Fruit fly (Drosophila melanogaster) whole organism, embryonic: Measurements from ENCODE around the gene Jhbp16.

ENCODE experiments used
- CG10274 ChIP-seq: fragments of 200-800 bp; sonication (Bioruptor generic); optimal IDR thresholded peaks from 3 replicates; lab custom pipeline; 2017; ENCODE audit warnings: missing biosample characterization, mild to moderate bottlenecking, missing genetic modification characterization
- CG10654 ChIP-seq: fragments of 200-800 bp; sonication (Bioruptor generic); optimal IDR thresholded peaks from 2 replicates; lab custom pipeline; 2016; ENCODE audit warnings: missing biosample characterization, missing genetic modification characterization
- CG11456 ChIP-seq: fragments of 200-800 bp; sonication (Bioruptor generic); IDR thresholded peaks from 3 replicates; pipeline ENCODE4 v1.3.6; 2022; ENCODE audit warnings: missing biosample characterization, missing genetic modification characterization
- CG11695 ChIP-seq: fragments of 200-800 bp; sonication (Bioruptor generic); IDR thresholded peaks from 3 replicates; pipeline ENCODE4 v1.3.6; 2022; ENCODE audit warnings: missing biosample characterization, missing genetic modification characterization
- CG11723 ChIP-seq: fragments of 200-800 bp; sonication (Bioruptor generic); optimal IDR thresholded peaks from 2 replicates; lab custom pipeline; 2017; ENCODE audit warnings: missing biosample characterization, mild to moderate bottlenecking, missing genetic modification characterization
- CG12391 ChIP-seq: fragments of 200-800 bp; sonication (Bioruptor generic); optimal IDR thresholded peaks from 3 replicates; lab custom pipeline; 2018; ENCODE audit warnings: missing biosample characterization, mild to moderate bottlenecking, missing genetic modification characterization, moderate library complexity
- CG14050 ChIP-seq: fragments of 200-800 bp; sonication (Bioruptor generic); IDR thresholded peaks from 3 replicates; pipeline ENCODE4 v1.3.6; 2022; ENCODE audit warnings: missing biosample characterization, missing genetic modification characterization
- CG14441 ChIP-seq: fragments of 200-800 bp; sonication (Bioruptor generic); IDR thresholded peaks from 2 replicates; pipeline ENCODE4 v1.3.6; 2022; ENCODE audit warnings: missing biosample characterization, missing genetic modification characterization
- CG14667 ChIP-seq: fragments of 200-800 bp; sonication (Bioruptor generic); IDR thresholded peaks from 2 replicates; pipeline ENCODE4 v1.3.6; 2022; ENCODE audit warnings: missing biosample characterization, missing genetic modification characterization
- CG15479 ChIP-seq: fragments of 200-800 bp; sonication (Bioruptor generic); optimal IDR thresholded peaks from 3 replicates; lab custom pipeline; 2019; ENCODE audit warnings: missing biosample characterization, mild to moderate bottlenecking, missing genetic modification characterization, moderate library complexity
- CG1602 ChIP-seq: fragments of 200-800 bp; sonication (Bioruptor generic); optimal IDR thresholded peaks from 3 replicates; lab custom pipeline; 2016; ENCODE audit warnings: missing biosample characterization, missing genetic modification characterization
- CG16779 ChIP-seq: fragments of 200-800 bp; sonication (Bioruptor generic); IDR thresholded peaks from 2 replicates; pipeline ENCODE4 v1.3.6; 2022; ENCODE audit warnings: missing biosample characterization, missing genetic modification characterization
- CG17568 ChIP-seq: fragments of 200-800 bp; sonication (Bioruptor generic); optimal IDR thresholded peaks from 2 replicates; lab custom pipeline; 2018; ENCODE audit warnings: missing biosample characterization, mild to moderate bottlenecking, missing genetic modification characterization, moderate library complexity
- CG18764 ChIP-seq: fragments of 200-800 bp; sonication (Bioruptor generic); optimal IDR thresholded peaks from 3 replicates; lab custom pipeline; 2016; ENCODE audit warnings: missing biosample characterization, missing genetic modification characterization
- CG2712 ChIP-seq: fragments of 200-800 bp; optimal IDR thresholded peaks from 3 replicates; lab custom pipeline; 2019; ENCODE audit warnings: missing biosample characterization, mild to moderate bottlenecking, missing genetic modification characterization, moderate library complexity
- CG2889 ChIP-seq: fragments of 200-800 bp; sonication (Bioruptor generic); IDR thresholded peaks from 3 replicates; pipeline ENCODE4 v1.3.6; 2022; ENCODE audit warnings: missing biosample characterization, missing genetic modification characterization
- CG30020 ChIP-seq: fragments of 200-800 bp; optimal IDR thresholded peaks from 2 replicates; lab custom pipeline; 2019; ENCODE audit warnings: missing biosample characterization, mild to moderate bottlenecking, missing genetic modification characterization, moderate library complexity
- CG31441 ChIP-seq: fragments of 200-800 bp; sonication (Bioruptor generic); IDR thresholded peaks from 2 replicates; pipeline ENCODE4 v1.3.6; 2022; ENCODE audit warnings: missing biosample characterization, missing genetic modification characterization
- CG34224 ChIP-seq: fragments of 200-800 bp; sonication (Bioruptor generic); IDR thresholded peaks from 3 replicates; pipeline ENCODE4 v1.3.6; 2022; ENCODE audit warnings: missing biosample characterization, missing genetic modification characterization; ENCODE audit not compliant: partially characterized antibody
- CG4328 ChIP-seq: fragments of 200-800 bp; sonication (Bioruptor generic); optimal IDR thresholded peaks from 3 replicates; lab custom pipeline; 2017; ENCODE audit warnings: missing biosample characterization, missing genetic modification reagents, missing genetic modification characterization
- CG7556 ChIP-seq: fragments of 200-800 bp; sonication (Bioruptor generic); optimal IDR thresholded peaks from 2 replicates; lab custom pipeline; 2017; ENCODE audit warnings: missing biosample characterization, mild to moderate bottlenecking, missing genetic modification characterization
- CG8478 ChIP-seq: fragments of >200 bp; optimal IDR thresholded peaks from 2 replicates; lab custom pipeline; 2018
- CG8944 ChIP-seq: fragments of 200-800 bp; sonication (Bioruptor generic); optimal IDR thresholded peaks from 3 replicates; lab custom pipeline; 2016; ENCODE audit warnings: missing biosample characterization, missing genetic modification characterization
- Dek ChIP-seq: fragments of 200-800 bp; sonication (Bioruptor generic); optimal IDR thresholded peaks from 3 replicates; lab custom pipeline; 2019; ENCODE audit warnings: missing biosample characterization, mild to moderate bottlenecking, missing genetic modification characterization, moderate library complexity
- Hey ChIP-seq: fragments of 200-800 bp; sonication (Bioruptor generic); optimal IDR thresholded peaks from 3 replicates; lab custom pipeline; 2018; ENCODE audit warnings: missing biosample characterization, mild to moderate bottlenecking, missing genetic modification characterization
- MESR4 ChIP-seq: fragments of 200-800 bp; sonication (Bioruptor generic); optimal IDR thresholded peaks from 2 replicates; lab custom pipeline; 2018; ENCODE audit warnings: missing biosample characterization, mild to moderate bottlenecking, missing genetic modification characterization, moderate library complexity
- Mad ChIP-seq: fragments of 200-800 bp; sonication (Bioruptor generic); optimal IDR thresholded peaks from 2 replicates; lab custom pipeline; 2016; ENCODE audit warnings: missing biosample characterization, missing genetic modification characterization
- Med ChIP-seq: fragments of 200-800 bp; sonication (Bioruptor generic); peaks from one replicate; lab custom pipeline; 2016; ENCODE audit warnings: missing biosample characterization, missing genetic modification characterization, mild to moderate bottlenecking, inconsistent platforms, moderate library complexity
- Nf-YC ChIP-seq: fragments of 200-800 bp; optimal IDR thresholded peaks from 3 replicates; lab custom pipeline; 2019; ENCODE audit warnings: missing biosample characterization, mild to moderate bottlenecking, missing genetic modification characterization, moderate library complexity
- NfI ChIP-seq: fragments of 200-800 bp; sonication (Bioruptor generic); optimal IDR thresholded peaks from 3 replicates; lab custom pipeline; 2018; ENCODE audit warnings: missing biosample characterization, mild to moderate bottlenecking, missing genetic modification characterization, moderate library complexity
- Oaz ChIP-seq: fragments of 200-800 bp; sonication (Bioruptor generic); IDR thresholded peaks from 2 replicates; pipeline ENCODE4 v1.3.6; 2022; ENCODE audit warnings: missing biosample characterization, missing genetic modification characterization
- Ptx1 ChIP-seq: fragments of 200-800 bp; sonication (Bioruptor generic); IDR thresholded peaks from 2 replicates; pipeline ENCODE4 v1.3.6; 2022; ENCODE audit warnings: missing biosample characterization, missing genetic modification characterization
- ase ChIP-seq: fragments of 200-800 bp; sonication (Bioruptor generic); IDR thresholded peaks from 3 replicates; pipeline ENCODE4 v1.3.6; 2022; ENCODE audit warnings: missing biosample characterization, missing genetic modification characterization
- bcd ChIP-seq: fragments of 200-800 bp; sonication (Bioruptor generic); optimal IDR thresholded peaks from 2 replicates; lab custom pipeline; 2017; ENCODE audit warnings: missing biosample characterization, mild to moderate bottlenecking, missing genetic modification characterization
- br ChIP-seq: fragments of >200 bp; optimal IDR thresholded peaks from 2 replicates; lab custom pipeline; 2017
- cad ChIP-seq: fragments of >200 bp; optimal IDR thresholded peaks from 2 replicates; lab custom pipeline; 2017; ENCODE audit warnings: missing biosample characterization, missing genetic modification characterization
- cwo ChIP-seq: fragments of 200-800 bp; sonication (Bioruptor generic); optimal IDR thresholded peaks from 3 replicates; lab custom pipeline; 2017; ENCODE audit warnings: missing biosample characterization, missing genetic modification characterization, mild to moderate bottlenecking, moderate library complexity, missing genetic modification reagents
- dimm ChIP-seq: fragments of 200-800 bp; sonication (Bioruptor generic); IDR thresholded peaks from 2 replicates; pipeline ENCODE4 v1.3.6; 2022; ENCODE audit warnings: missing biosample characterization, missing genetic modification characterization
- dmrt99B ChIP-seq: fragments of 200-800 bp; sonication (Bioruptor generic); optimal IDR thresholded peaks from 2 replicates; lab custom pipeline; 2018; ENCODE audit warnings: missing biosample characterization, mild to moderate bottlenecking, missing genetic modification characterization, moderate library complexity
- en ChIP-seq: fragments of 200-800 bp; sonication (Bioruptor generic); optimal IDR thresholded peaks from 2 replicates; lab custom pipeline; 2016; ENCODE audit warnings: missing biosample characterization, missing genetic modification characterization
- gcm ChIP-seq: fragments of 200-800 bp; sonication (Bioruptor generic); optimal IDR thresholded peaks from 2 replicates; lab custom pipeline; 2019; ENCODE audit warnings: missing biosample characterization, mild to moderate bottlenecking, missing genetic modification characterization, moderate library complexity
- kay ChIP-seq: fragments of 200-800 bp; sonication (Bioruptor generic); optimal IDR thresholded peaks from 2 replicates; lab custom pipeline; 2016; ENCODE audit warnings: missing biosample characterization, missing genetic modification characterization
- pan ChIP-seq, 4 experiments: fragments of >200 bp in 3 of 4; fragments of 200-800 bp in 1 of 4; sonication (Bioruptor generic) in 1 of 4; optimal IDR thresholded peaks in 3 of 4; IDR thresholded peaks in 1 of 4; 2 replicates each; pipeline versions ENCODE4 v1.3.6 to Lab custom; 2017 to 2022; ENCODE audit warnings: missing biosample characterization in 2 of 4, missing genetic modification characterization in 2 of 4, mixed read lengths in 1 of 4
- prd ChIP-seq, 3 experiments: fragments of >200 bp in 2 of 3; fragments of 200-800 bp in 1 of 3; sonication (Bioruptor generic) in 1 of 3; optimal IDR thresholded peaks in 2 of 3; IDR thresholded peaks in 1 of 3; 2 replicates in 2 of 3; 3 replicates in 1 of 3; pipeline versions ENCODE4 v1.3.6 to Lab custom; 2017 to 2022; ENCODE audit warnings: missing biosample characterization in 1 of 3, missing genetic modification characterization in 1 of 3
- sc ChIP-seq, 3 experiments: fragments of >200 bp in 2 of 3; fragments of 200-800 bp in 1 of 3; sonication (Bioruptor generic) in 1 of 3; optimal IDR thresholded peaks; 2 replicates in 2 of 3; 3 replicates in 1 of 3; lab custom pipeline; 2017; ENCODE audit warnings: mild to moderate bottlenecking in 1 of 3, missing biosample characterization in 1 of 3, missing genetic modification characterization in 1 of 3, missing genetic modification reagents in 1 of 3
- schlank ChIP-seq: fragments of 200-800 bp; sonication (Bioruptor generic); optimal IDR thresholded peaks from 2 replicates; lab custom pipeline; 2018; ENCODE audit warnings: missing biosample characterization, mild to moderate bottlenecking, missing genetic modification characterization
- scrt ChIP-seq: fragments of 200-800 bp; sonication (Bioruptor generic); optimal IDR thresholded peaks from 2 replicates; lab custom pipeline; 2018; ENCODE audit warnings: missing biosample characterization, mild to moderate bottlenecking, missing genetic modification characterization, moderate library complexity
- trem ChIP-seq: fragments of 200-800 bp; optimal IDR thresholded peaks from 3 replicates; lab custom pipeline; 2019; ENCODE audit warnings: missing biosample characterization, mild to moderate bottlenecking, missing genetic modification characterization, moderate library complexity
- trh ChIP-seq: fragments of 200-800 bp; sonication (Bioruptor generic); optimal IDR thresholded peaks from 2 replicates; lab custom pipeline; 2016; ENCODE audit warnings: missing biosample characterization, missing genetic modification characterization
- wor ChIP-seq: fragments of 200-800 bp; sonication (Bioruptor generic); IDR thresholded peaks from 2 replicates; pipeline ENCODE4 v1.3.6; 2022; ENCODE audit warnings: missing biosample characterization, missing genetic modification characterization
- zfh1 ChIP-seq: fragments of 200-800 bp; sonication (Bioruptor generic); IDR thresholded peaks from 3 replicates; pipeline ENCODE4 v1.3.6; 2022; ENCODE audit warnings: missing biosample characterization, missing genetic modification characterization

Jhbp16 gene

DNA sequence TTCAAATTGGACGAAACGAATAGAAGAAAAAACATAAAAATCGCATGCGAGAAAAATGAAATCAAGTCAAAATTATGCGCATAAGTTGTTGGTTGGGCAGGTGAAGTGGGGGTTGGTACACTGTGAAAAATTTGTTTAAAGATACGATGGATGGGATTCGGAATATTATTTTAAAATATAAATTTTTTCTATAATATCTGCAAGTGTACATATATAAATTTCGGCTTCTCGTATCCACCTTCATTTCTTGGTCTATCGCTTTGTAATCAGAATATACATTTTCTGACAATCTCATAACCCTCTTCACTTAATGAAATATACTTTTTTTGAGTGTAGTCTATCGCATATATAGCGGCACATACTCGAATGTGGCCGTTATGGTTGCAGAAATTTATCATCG is 39.2 kb downstream of the Jhbp16 start (continued):
- TF ChIP-seq CG4328 (GFP tag; lab: Kevin White, UChicago) = no peak
- peak; percentile 35 for TF ChIP-seq CG2712
- TF ChIP-seq trem (tag; lab: Kevin White, UChicago) = no peak
- TF ChIP-seq zfh1 (GFP tag; lab: Robert Waterston, UW) = no peak
- TF ChIP-seq cwo (GFP tag; lab: Kevin White, UChicago) = no peak
- TF ChIP-seq ase (GFP tag; lab: Robert Waterston, UW) = no peak
- TF ChIP-seq CG8478 (lab: Kevin White, UChicago) = no peak
- no peak for TF ChIP-seq CG34224 (GFP tag; lab: Robert Waterston, UW)
- TF ChIP-seq CG17568 (GFP tag; lab: Kevin White, UChicago) = no peak
- TF ChIP-seq Mad (GFP tag; lab: Kevin White, UChicago) = peak; percentile 17
- TF ChIP-seq dimm (GFP tag; lab: Robert Waterston, UW) = no peak
- TF ChIP-seq CG12391 = peak; percentile 33
- TF ChIP-seq NfI (GFP tag; lab: Kevin White, UChicago) = no peak
- no peak for TF ChIP-seq CG1602
- no peak for TF ChIP-seq scrt (GFP tag; lab: Kevin White, UChicago)
- no peak for TF ChIP-seq Dek (tag; lab: Kevin White, UChicago)
- TF ChIP-seq CG10654 (GFP tag; lab: Kevin White, UChicago) = no peak
- no peak for TF ChIP-seq CG2889
- TF ChIP-seq bcd = peak; percentile 0
- no peak for TF ChIP-seq Nf-YC
- no peak for TF ChIP-seq en
- TF ChIP-seq CG16779 (GFP tag; lab: Robert Waterston, UW) = no peak
- no peak for TF ChIP-seq trh (GFP tag; lab: Kevin White, UChicago)
- no peak for TF ChIP-seq CG7556
- no peak for TF ChIP-seq CG8944
- TF ChIP-seq CG11456 (GFP tag; lab: Robert Waterston, UW) = no peak
- TF ChIP-seq Oaz (GFP tag; lab: Robert Waterston, UW) = no peak
- no peak for TF ChIP-seq kay
- TF ChIP-seq Med = no peak
- TF ChIP-seq sc (optimal IDR thresholded peaks at IDR 0.05; lab: Kevin White, UChicago) = no peak
- no peak for TF ChIP-seq sc (GFP tag; optimal IDR thresholded peaks at IDR 0.05; lab: Kevin White, UChicago)
- no peak for TF ChIP-seq br (lab: Kevin White, UChicago)
- 0 out of 2 replicates have a peak, but pooled peaks have one; percentile 12 for TF ChIP-seq wor (GFP tag; lab: Robert Waterston, UW)
- TF ChIP-seq CG14441 (GFP tag; lab: Robert Waterston, UW) = no peak
- no peak for TF ChIP-seq CG18764 (GFP tag; lab: Kevin White, UChicago)
- no peak for TF ChIP-seq gcm (GFP tag; lab: Kevin White, UChicago)
- no peak for TF ChIP-seq CG11723 (GFP tag; lab: Kevin White, UChicago)
- TF ChIP-seq cad (GFP tag; lab: Kevin White, UChicago) = no peak
- no peak for TF ChIP-seq CG30020 (tag; lab: Kevin White, UChicago)
- TF ChIP-seq CG11695 = 0 out of 3 replicates have a peak, but pooled peaks have one; percentile 15
- TF ChIP-seq CG14050 (GFP tag; lab: Robert Waterston, UW) = no peak
- peak; percentile 53 for TF ChIP-seq Ptx1 (GFP tag; lab: Robert Waterston, UW)
- no peak for TF ChIP-seq prd (optimal IDR thresholded peaks at IDR 0.05; lab: Kevin White, UChicago)
- TF ChIP-seq prd (GFP tag; IDR thresholded peaks at IDR 0.05; lab: Robert Waterston, UW) = no peak; the same call in 2 of the 3 replicates
- TF ChIP-seq CG15479 (GFP tag; lab: Kevin White, UChicago) = no peak
- no peak for TF ChIP-seq MESR4 (GFP tag; lab: Kevin White, UChicago)
- peak; percentile 57 for TF ChIP-seq dmrt99B (tag; lab: Kevin White, UChicago)
- TF ChIP-seq Hey = no peak
- TF ChIP-seq CG31441 (GFP tag; lab: Robert Waterston, UW) = peak; percentile 60
- TF ChIP-seq CG14667 = no peak
- TF ChIP-seq pan (optimal IDR thresholded peaks at IDR 0.05; lab: Kevin White, UChicago) = no peak
- TF ChIP-seq pan (GFP tag; optimal IDR thresholded peaks at IDR 0.05 in 1 of 2, IDR thresholded peaks at IDR 0.05 in 1 of 2) = peak in 1 of 2 experiments; percentile 37
- TF ChIP-seq schlank (tag; lab: Kevin White, UChicago) = no peak
- TF ChIP-seq CG10274 = no peak
